Worm (Caenorhabditis elegans) whole organism, mixed stage, embryonic: ENCODE measurements around the gene tatn-1.

Source experiments
- M03D4.4 ChIP-seq: sonication (generic microtip); optimal IDR thresholded peaks from 2 replicates; lab custom pipeline; 2017; ENCODE audit warnings: mild to moderate bottlenecking, missing genetic modification characterization, missing compliant biosample characterization
- bed-3 ChIP-seq: fragments of 200-800 bp; sonication (Bioruptor generic); optimal IDR thresholded peaks from 3 replicates; lab custom pipeline; 2018; ENCODE audit warnings: mild to moderate bottlenecking, missing genetic modification characterization, moderate library complexity, missing compliant biosample characterization
- blmp-1 ChIP-seq: fragments of 150-350 bp; optimal IDR thresholded peaks from 2 replicates; lab custom pipeline; 2014; ENCODE audit warnings: missing biosample characterization, missing genetic modification characterization
- ceh-39 ChIP-seq: fragments of 150-350 bp; optimal IDR thresholded peaks from 2 replicates; lab custom pipeline; 2014; ENCODE audit warnings: missing biosample characterization, missing genetic modification characterization
- ceh-43 ChIP-seq: fragments of 200-800 bp; sonication (Bioruptor generic); optimal IDR thresholded peaks from 2 replicates; lab custom pipeline; 2018; ENCODE audit warnings: mild to moderate bottlenecking, missing genetic modification characterization, moderate library complexity, missing compliant biosample characterization
- ceh-83 ChIP-seq: fragments of 200-800 bp; sonication (Bioruptor generic); optimal IDR thresholded peaks from 2 replicates; lab custom pipeline; 2018; ENCODE audit warnings: mild to moderate bottlenecking, missing genetic modification characterization, missing compliant biosample characterization
- ces-1 ChIP-seq: fragments of 150-350 bp; optimal IDR thresholded peaks from 2 replicates; lab custom pipeline; 2014; ENCODE audit warnings: missing biosample characterization, missing genetic modification reagents, missing genetic modification characterization
- cnd-1 ChIP-seq: fragments of 200-800 bp; sonication (Bioruptor generic); optimal IDR thresholded peaks from 2 replicates; lab custom pipeline; 2018; ENCODE audit warnings: mild to moderate bottlenecking, missing genetic modification characterization, missing compliant biosample characterization
- drap-1 ChIP-seq: fragments of 200-800 bp; sonication (Bioruptor generic); optimal IDR thresholded peaks from 3 replicates; lab custom pipeline; 2018; ENCODE audit warnings: mild to moderate bottlenecking, missing genetic modification characterization, missing compliant biosample characterization
- elt-1 ChIP-seq: sonication (generic microtip); optimal IDR thresholded peaks from 2 replicates; lab custom pipeline; 2017; ENCODE audit warnings: missing genetic modification characterization, mild to moderate bottlenecking, missing compliant biosample characterization, antibody characterized with exemption, moderate library complexity, borderline replicate concordance; ENCODE audit not compliant: insufficient read depth
- elt-3 ChIP-seq: fragments of 150-350 bp; optimal IDR thresholded peaks from 2 replicates; lab custom pipeline; 2014; ENCODE audit warnings: missing biosample characterization, missing genetic modification characterization
- flh-1 ChIP-seq: fragments of 200-800 bp; sonication (Bioruptor generic); optimal IDR thresholded peaks from 2 replicates; lab custom pipeline; 2018; ENCODE audit warnings: mild to moderate bottlenecking, missing genetic modification characterization, moderate library complexity, missing compliant biosample characterization
- ham-2 ChIP-seq: fragments of 200-800 bp; sonication (Bioruptor generic); optimal IDR thresholded peaks from 2 replicates; lab custom pipeline; 2018; ENCODE audit warnings: mild to moderate bottlenecking, missing genetic modification characterization, missing compliant biosample characterization
- hlh-1 ChIP-seq: fragments of 150-350 bp; optimal IDR thresholded peaks from 2 replicates; lab custom pipeline; 2014; ENCODE audit warnings: missing biosample characterization, missing genetic modification reagents, missing genetic modification characterization
- lin-13 ChIP-seq: fragments of 150-350 bp; optimal IDR thresholded peaks from 2 replicates; lab custom pipeline; 2014; ENCODE audit warnings: missing biosample characterization, missing genetic modification characterization
- lin-32 ChIP-seq: fragments of 200-800 bp; sonication (Bioruptor generic); optimal IDR thresholded peaks from 2 replicates; lab custom pipeline; 2018; ENCODE audit warnings: mild to moderate bottlenecking, missing genetic modification characterization, missing compliant biosample characterization
- lsy-2 ChIP-seq: fragments of 150-350 bp; optimal IDR thresholded peaks from 2 replicates; lab custom pipeline; 2014; ENCODE audit warnings: missing biosample characterization, missing genetic modification characterization
- mab-5 ChIP-seq: fragments of 150-350 bp; optimal IDR thresholded peaks from 2 replicates; lab custom pipeline; 2014; ENCODE audit warnings: missing biosample characterization, missing genetic modification characterization
- mls-2 ChIP-seq: sonication (generic microtip); optimal IDR thresholded peaks from 2 replicates; lab custom pipeline; 2016; ENCODE audit warnings: mild to moderate bottlenecking, missing genetic modification characterization, moderate library complexity, missing compliant biosample characterization
- nhr-2 ChIP-seq: fragments of 150-350 bp; optimal IDR thresholded peaks from 2 replicates; lab custom pipeline; 2014; ENCODE audit warnings: missing biosample characterization, missing genetic modification characterization
- nhr-237 ChIP-seq: fragments of 150-350 bp; optimal IDR thresholded peaks from 2 replicates; lab custom pipeline; 2014; ENCODE audit warnings: missing biosample characterization, missing genetic modification characterization
- nhr-28 ChIP-seq: fragments of 150-350 bp; optimal IDR thresholded peaks from 2 replicates; lab custom pipeline; 2014; ENCODE audit warnings: missing biosample characterization, missing genetic modification characterization
- nhr-76 ChIP-seq: sonication (generic microtip); optimal IDR thresholded peaks from 2 replicates; lab custom pipeline; 2017; ENCODE audit warnings: missing biosample characterization, missing genetic modification characterization
- pha-4 ChIP-seq: fragments of 150-350 bp; optimal IDR thresholded peaks from 2 replicates; lab custom pipeline; 2018; ENCODE audit warnings: missing biosample characterization, missing genetic modification reagents, missing genetic modification characterization
- sem-2 ChIP-seq: fragments of 200-800 bp; sonication (Bioruptor generic); optimal IDR thresholded peaks from 2 replicates; lab custom pipeline; 2018; ENCODE audit warnings: mild to moderate bottlenecking, missing genetic modification characterization, missing compliant biosample characterization
- snpc-4 ChIP-seq: fragments of 150-350 bp; optimal IDR thresholded peaks from 2 replicates; lab custom pipeline; 2014; ENCODE audit warnings: missing biosample characterization, missing genetic modification characterization
- sptf-1 ChIP-seq: sonication (generic microtip); optimal IDR thresholded peaks from 2 replicates; lab custom pipeline; 2017; ENCODE audit warnings: mild to moderate bottlenecking, missing genetic modification characterization, moderate library complexity, missing compliant biosample characterization
- tbx-8 ChIP-seq: fragments of 200-800 bp; sonication (Bioruptor generic); optimal IDR thresholded peaks from 2 replicates; lab custom pipeline; 2018; ENCODE audit warnings: mild to moderate bottlenecking, missing genetic modification characterization, moderate library complexity, missing compliant biosample characterization
- unc-120 ChIP-seq: sonication (generic microtip); optimal IDR thresholded peaks from 2 replicates; lab custom pipeline; 2017; ENCODE audit warnings: missing genetic modification characterization, missing compliant biosample characterization; ENCODE audit not compliant: poor library complexity, severe bottlenecking
- unc-39 ChIP-seq: fragments of 150-350 bp; optimal IDR thresholded peaks from 2 replicates; lab custom pipeline; 2014; ENCODE audit warnings: missing biosample characterization, missing genetic modification characterization
- unc-62 ChIP-seq: fragments of 150-350 bp; optimal IDR thresholded peaks from 2 replicates; lab custom pipeline; 2014; ENCODE audit warnings: missing biosample characterization, missing genetic modification reagents, missing genetic modification characterization
- zip-8 ChIP-seq: fragments of 150-350 bp; optimal IDR thresholded peaks from 2 replicates; lab custom pipeline; 2014; ENCODE audit warnings: missing biosample characterization, missing genetic modification characterization
- ztf-11 ChIP-seq: fragments of 150-350 bp; optimal IDR thresholded peaks from 2 replicates; lab custom pipeline; 2014; ENCODE audit warnings: missing biosample characterization, missing genetic modification characterization

Gene tatn-1

ce11 chrX:14804706-14805105 lies 13.9 kb downstream of the tatn-1 start:
- TF ChIP-seq mls-2 (tag; lab: Kevin White, UChicago) (peak; percentile 90), nhr-237 (tag; lab: Kevin White, UChicago) (no peak), M03D4.4 (peak; percentile 87), drap-1 (peak; percentile 90), nhr-28 (tag; lab: Kevin White, UChicago) (no peak), unc-62 (GFP tag; lab: Kevin White, UChicago) (peak; percentile 2), lsy-2 (tag; lab: Kevin White, UChicago) (no peak), lin-32 (GFP tag; lab: Kevin White, UChicago) (peak; percentile 52), elt-3 (tag; lab: Kevin White, UChicago) (no peak), hlh-1 (tag; lab: Kevin White, UChicago) (no peak), ham-2 (GFP tag; lab: Kevin White, UChicago) (peak; percentile 55), pha-4 (tag; lab: Kevin White, UChicago) (no peak), ceh-83 (GFP tag; lab: Kevin White, UChicago) (peak; percentile 91), sem-2 (GFP tag; lab: Kevin White, UChicago) (peak; percentile 84), zip-8 (tag; lab: Kevin White, UChicago) (no peak), elt-1 (no peak), cnd-1 (peak; percentile 89), bed-3 (GFP tag; lab: Kevin White, UChicago) (peak; percentile 73), sptf-1 (peak; percentile 91), tbx-8 (GFP tag; lab: Kevin White, UChicago) (peak; percentile 66), ceh-43 (GFP tag; lab: Kevin White, UChicago) (peak; percentile 83), ztf-11 (tag; lab: Kevin White, UChicago) (no peak), unc-120 (tag; lab: Kevin White, UChicago) (peak; percentile 79), flh-1 (peak; percentile 71)

ce11 chrX:14805746-14806145 lies 14.9 kb downstream of the tatn-1 start:
- TF ChIP-seq unc-39 (tag; lab: Kevin White, UChicago), result no peak
- TF ChIP-seq ces-1, result no peak
- no peak for TF ChIP-seq ztf-11 (tag; lab: Kevin White, UChicago)
- no peak for TF ChIP-seq zip-8 (tag; lab: Kevin White, UChicago)
- no peak for TF ChIP-seq M03D4.4
- no peak for TF ChIP-seq unc-62 (GFP tag; lab: Kevin White, UChicago)
- TF ChIP-seq sem-2 (GFP tag; lab: Kevin White, UChicago), result no peak
- TF ChIP-seq cnd-1, result no peak
- TF ChIP-seq nhr-237 (tag; lab: Kevin White, UChicago), result no peak
- no peak for TF ChIP-seq drap-1
- TF ChIP-seq snpc-4 (tag; lab: Kevin White, UChicago), result no peak
- TF ChIP-seq ham-2 (GFP tag; lab: Kevin White, UChicago), result no peak
- TF ChIP-seq blmp-1 (tag; lab: Kevin White, UChicago), result no peak
- no peak for TF ChIP-seq nhr-2
- no peak for TF ChIP-seq flh-1
- TF ChIP-seq mab-5 (tag; lab: Kevin White, UChicago), result no peak
- TF ChIP-seq lin-13, result no peak
- TF ChIP-seq, all 35 proteins: peak for 0

- TF ChIP-seq nhr-76, result no peak
- no peak for TF ChIP-seq hlh-1 (tag; lab: Kevin White, UChicago)
Observed at ce11 chrX:14806936-14807335, 16.1 kb downstream of the tatn-1 start, which contains the start of gene F42D1.4. Gene F42D1.4, plus strand, starts transcription at chrX:14807236.

ce11 chrX:14808796-14809195 lies 18.0 kb downstream of the tatn-1 start:
- no peak for TF ChIP-seq nhr-2

- no peak for TF ChIP-seq unc-120 (tag; lab: Kevin White, UChicago)
- no peak for TF ChIP-seq ceh-39 (tag; lab: Kevin White, UChicago)
- no peak for TF ChIP-seq sem-2 (GFP tag; lab: Kevin White, UChicago)
- TF ChIP-seq ham-2 (GFP tag; lab: Kevin White, UChicago), result no peak
- TF ChIP-seq unc-39 (tag; lab: Kevin White, UChicago), result no peak
- no peak for TF ChIP-seq mab-5 (tag; lab: Kevin White, UChicago)
- TF ChIP-seq hlh-1 (tag; lab: Kevin White, UChicago), result no peak
- no peak for TF ChIP-seq zip-8 (tag; lab: Kevin White, UChicago)
- TF ChIP-seq M03D4.4, result no peak
- TF ChIP-seq unc-62 (GFP tag; lab: Kevin White, UChicago), result no peak
- TF ChIP-seq ceh-43 (GFP tag; lab: Kevin White, UChicago), result no peak
- TF ChIP-seq lin-32 (GFP tag; lab: Kevin White, UChicago), result no peak
- TF ChIP-seq lin-13, result no peak
- TF ChIP-seq snpc-4 (tag; lab: Kevin White, UChicago), result no peak
- no peak for TF ChIP-seq elt-1
- TF ChIP-seq sptf-1, result no peak
- TF ChIP-seq nhr-2, result no peak
- TF ChIP-seq, all 35 proteins: peak for 0
Observed at ce11 chrX:14809905-14810304, 19.1 kb downstream of the tatn-1 start.
